Worm (Caenorhabditis elegans) whole organism, L1 larva: ENCODE results near the gene R02D5.10.

Experiments
- ceh-82 ChIP-seq, 3 experiments: fragments of 150-350 bp in 1 of 3; sonication (generic microtip) in 2 of 3; optimal IDR thresholded peaks; 2 replicates each; lab custom pipeline; 2014 to 2017; ENCODE audit warnings: missing biosample characterization in 3 of 3, missing genetic modification characterization in 3 of 3
- ces-1 ChIP-seq: fragments of 150-350 bp; optimal IDR thresholded peaks from 2 replicates; lab custom pipeline; 2014; ENCODE audit warnings: missing biosample characterization, missing genetic modification reagents, missing genetic modification characterization
- dpl-1 ChIP-seq, 3 experiments: fragments of 150-350 bp in 2 of 3; sonication (generic microtip) in 1 of 3; optimal IDR thresholded peaks; 2 replicates each; lab custom pipeline; 2014 to 2017; ENCODE audit warnings: missing biosample characterization in 3 of 3, missing genetic modification characterization in 3 of 3, missing genetic modification reagents in 3 of 3
- ets-5 ChIP-seq: fragments of 200-800 bp; sonication (Bioruptor generic); IDR thresholded peaks from 2 replicates; pipeline ENCODE4 v1.3.6; 2022; ENCODE audit warnings: missing genetic modification characterization, missing compliant biosample characterization
- lin-13 ChIP-seq: fragments of 150-350 bp; optimal IDR thresholded peaks from 2 replicates; lab custom pipeline; 2014; ENCODE audit warnings: missing biosample characterization, missing genetic modification reagents, missing genetic modification characterization
- lsy-2 ChIP-seq, 2 experiments: fragments of 150-350 bp; optimal IDR thresholded peaks; 2 replicates each; lab custom pipeline; 2014; ENCODE audit warnings: missing biosample characterization in 2 of 2, missing genetic modification characterization in 2 of 2
- pax-3 ChIP-seq: fragments of 200-800 bp; sonication (Bioruptor generic); optimal IDR thresholded peaks from 2 replicates; lab custom pipeline; 2018; ENCODE audit warnings: mild to moderate bottlenecking, missing genetic modification characterization, moderate library complexity, missing compliant biosample characterization

- TF ChIP-seq pax-3 (tag; lab: Kevin White, UChicago) (no peak), lin-13 (GFP tag; lab: Kevin White, UChicago) (no peak), ets-5 (no peak), ceh-82 (tag; optimal IDR thresholded peaks at IDR 0.05; lab: Kevin White, UChicago) (no peak), ces-1 (no peak), lsy-2 (tag; optimal IDR thresholded peaks at IDR 0.05; lab: Kevin White, UChicago) (peak in 1 of 2 experiments; percentile 27), dpl-1 (GFP tag; optimal IDR thresholded peaks at IDR 0.05; lab: Kevin White, UChicago) (peak in 2 of 3 experiments; percentile 4 to 32)
Observed at ce11 chrV:14447240-14447763, 34.8 kb upstream of the R02D5.10 start, which contains the start of the genes dlat-1 and fntb-1.
